Worm (Caenorhabditis elegans) whole organism, L4 larva: ENCODE results near the gene C37C3.12.

Experiments
- Y75B8A.6 ChIP-seq: fragments of 200-800 bp; sonication (Bioruptor generic); IDR thresholded peaks from 2 replicates; pipeline ENCODE4 v1.3.6; 2022; ENCODE audit warnings: missing genetic modification reagents, missing genetic modification characterization, missing compliant biosample characterization
- ceh-82 ChIP-seq: sonication (generic microtip); optimal IDR thresholded peaks from 2 replicates; lab custom pipeline; 2017; ENCODE audit warnings: missing biosample characterization, missing genetic modification characterization
- lin-15B ChIP-seq: fragments of 150-350 bp; sonication (generic microtip); optimal IDR thresholded peaks from 3 replicates; lab custom pipeline; 2014; ENCODE audit warnings: missing biosample characterization, missing genetic modification characterization
- nhr-25 ChIP-seq: sonication (generic microtip); optimal IDR thresholded peaks from 2 replicates; lab custom pipeline; 2017; ENCODE audit warnings: missing genetic modification characterization, mild to moderate bottlenecking, missing compliant biosample characterization, antibody characterized with exemption, moderate library complexity, borderline replicate concordance; ENCODE audit not compliant: insufficient read depth

DNA sequence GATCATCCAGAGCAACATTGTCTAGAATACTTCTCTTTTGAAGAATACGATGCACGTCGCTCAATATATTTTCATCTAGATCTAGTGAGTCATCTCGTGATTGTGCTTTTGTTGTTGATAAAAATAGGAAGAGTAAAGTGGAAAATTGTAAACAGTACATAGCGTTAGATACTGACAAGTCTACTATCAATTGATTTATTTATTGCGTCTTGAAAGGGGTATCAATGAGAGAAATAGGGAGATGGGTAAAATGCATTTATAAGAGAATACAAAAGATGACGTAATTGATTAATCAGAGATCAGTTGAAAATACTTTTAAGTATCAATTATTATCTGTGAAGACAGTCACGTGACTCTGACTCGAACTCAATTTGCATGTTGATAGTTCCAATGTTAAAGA, 2.5 kb downstream of the C37C3.12 start, which contains the start of gene txt-5:
- no peak for TF ChIP-seq lin-15B (tag; lab: Kevin White, UChicago)
- TF ChIP-seq nhr-25: no peak
- TF ChIP-seq ceh-82 (tag; lab: Kevin White, UChicago): no peak
- TF ChIP-seq Y75B8A.6: no peak
